Fruit fly (Drosophila melanogaster) whole organism, prepupa: ENCODE measurements around the gene CG9512.
A peak's percentile ranks its signal among the peaks of the same experiment; 100 is the strongest.

ENCODE experiments used
- CG10631 ChIP-seq: fragments of 200-800 bp; sonication (Bioruptor generic); optimal IDR thresholded peaks from 2 replicates; lab custom pipeline; 2016; ENCODE audit warnings: missing biosample characterization, missing genetic modification characterization
- CG10669 ChIP-seq: fragments of 200-800 bp; sonication (Bioruptor generic); optimal IDR thresholded peaks from 3 replicates; lab custom pipeline; 2018; ENCODE audit warnings: missing biosample characterization, mild to moderate bottlenecking, missing genetic modification characterization, moderate library complexity
- CG11762 ChIP-seq: fragments of 200-800 bp; sonication (Bioruptor generic); optimal IDR thresholded peaks from 3 replicates; lab custom pipeline; 2016; ENCODE audit warnings: missing biosample characterization, missing genetic modification characterization; ENCODE audit not compliant: insufficient read depth
- CG11902 ChIP-seq: fragments of 200-800 bp; sonication (Bioruptor generic); optimal IDR thresholded peaks from 3 replicates; lab custom pipeline; 2016; ENCODE audit warnings: missing biosample characterization, missing genetic modification characterization
- CG15336 ChIP-seq: fragments of 200-800 bp; sonication (Bioruptor generic); IDR thresholded peaks from 2 replicates; pipeline ENCODE4 v1.3.6; 2022; ENCODE audit warnings: missing biosample characterization, missing genetic modification characterization
- CG1621 ChIP-seq: fragments of 200-800 bp; sonication (Bioruptor generic); optimal IDR thresholded peaks from 3 replicates; lab custom pipeline; 2018; ENCODE audit warnings: missing biosample characterization, mild to moderate bottlenecking, missing genetic modification characterization
- CG16779 ChIP-seq: fragments of 200-800 bp; sonication (Bioruptor generic); optimal IDR thresholded peaks from 3 replicates; lab custom pipeline; 2017; ENCODE audit warnings: missing biosample characterization, mild to moderate bottlenecking, missing genetic modification characterization
- CG3032 ChIP-seq: fragments of 200-800 bp; optimal IDR thresholded peaks from 2 replicates; lab custom pipeline; 2019; ENCODE audit warnings: missing biosample characterization, mild to moderate bottlenecking, missing genetic modification characterization, moderate library complexity
- CG31627 ChIP-seq: fragments of 200-800 bp; sonication (Bioruptor generic); optimal IDR thresholded peaks from 3 replicates; lab custom pipeline; 2016; ENCODE audit warnings: missing biosample characterization, missing genetic modification characterization
- CG32006 ChIP-seq: fragments of 200-800 bp; sonication (Bioruptor generic); optimal IDR thresholded peaks from 3 replicates; lab custom pipeline; 2017; ENCODE audit warnings: missing biosample characterization, mild to moderate bottlenecking, missing genetic modification characterization
- CG3919 ChIP-seq: fragments of 200-800 bp; sonication (Bioruptor generic); optimal IDR thresholded peaks from 3 replicates; lab custom pipeline; 2016; ENCODE audit warnings: missing biosample characterization, missing genetic modification characterization
- CG4318 ChIP-seq: fragments of 200-800 bp; sonication (Bioruptor generic); optimal IDR thresholded peaks from 3 replicates; lab custom pipeline; 2017; ENCODE audit warnings: missing biosample characterization, mild to moderate bottlenecking, missing genetic modification characterization
- CG6163 ChIP-seq: fragments of 200-800 bp; sonication (Bioruptor generic); IDR thresholded peaks from 3 replicates; pipeline ENCODE4 v1.3.6; 2022; ENCODE audit warnings: missing biosample characterization, missing genetic modification characterization
- CG6276 ChIP-seq: fragments of 200-800 bp; sonication (Bioruptor generic); optimal IDR thresholded peaks from 2 replicates; lab custom pipeline; 2017; ENCODE audit warnings: missing biosample characterization, mild to moderate bottlenecking, missing genetic modification characterization
- CG6792 ChIP-seq: fragments of 200-800 bp; sonication (Bioruptor generic); optimal IDR thresholded peaks from 3 replicates; lab custom pipeline; 2016; ENCODE audit warnings: missing biosample characterization, missing genetic modification characterization
- CG6808 ChIP-seq: fragments of 200-800 bp; sonication (Bioruptor generic); optimal IDR thresholded peaks from 3 replicates; lab custom pipeline; 2017; ENCODE audit warnings: missing biosample characterization, missing genetic modification characterization, mild to moderate bottlenecking, moderate library complexity, missing genetic modification reagents
- CG6854 ChIP-seq: fragments of 200-800 bp; sonication (Bioruptor generic); optimal IDR thresholded peaks from 2 replicates; lab custom pipeline; 2017; ENCODE audit warnings: missing biosample characterization, mild to moderate bottlenecking, missing genetic modification characterization
- CG8119 ChIP-seq: fragments of 200-800 bp; sonication (Bioruptor generic); IDR thresholded peaks from 3 replicates; pipeline ENCODE4 v1.3.6; 2022; ENCODE audit warnings: missing biosample characterization, missing genetic modification characterization
- CG8632 ChIP-seq: fragments of 200-800 bp; sonication (Bioruptor generic); optimal IDR thresholded peaks from 3 replicates; lab custom pipeline; 2016; ENCODE audit warnings: missing biosample characterization, missing genetic modification characterization
- CG9139 ChIP-seq: fragments of 200-800 bp; sonication (Bioruptor generic); optimal IDR thresholded peaks from 3 replicates; lab custom pipeline; 2017; ENCODE audit warnings: missing biosample characterization, mild to moderate bottlenecking, missing genetic modification characterization
- Eip75B ChIP-seq: fragments of 200-800 bp; sonication (Bioruptor generic); optimal IDR thresholded peaks from 3 replicates; lab custom pipeline; 2016; ENCODE audit warnings: missing biosample characterization, missing genetic modification characterization
- Eip78C ChIP-seq: fragments of 200-800 bp; sonication (Bioruptor generic); peaks from one replicate; lab custom pipeline; 2016; ENCODE audit warnings: missing biosample characterization, missing genetic modification characterization
- Eip93F ChIP-seq: fragments of 200-800 bp; sonication (Bioruptor generic); optimal IDR thresholded peaks from 2 replicates; lab custom pipeline; 2016; ENCODE audit warnings: missing biosample characterization, mild to moderate bottlenecking, missing genetic modification characterization
- Ets21C ChIP-seq: fragments of 200-800 bp; sonication (Bioruptor generic); optimal IDR thresholded peaks from 3 replicates; lab custom pipeline; 2016; ENCODE audit warnings: missing biosample characterization, missing genetic modification characterization
- Gug ChIP-seq: fragments of 200-800 bp; sonication (Bioruptor generic); IDR thresholded peaks from 2 replicates; pipeline ENCODE4 v1.3.6; 2022; ENCODE audit warnings: missing biosample characterization, missing genetic modification characterization
- Hr39 ChIP-seq: fragments of 200-800 bp; sonication (Bioruptor generic); optimal IDR thresholded peaks from 2 replicates; lab custom pipeline; 2016; ENCODE audit warnings: missing biosample characterization, missing genetic modification characterization
- Hr4 ChIP-seq: fragments of 200-800 bp; sonication (Bioruptor generic); optimal IDR thresholded peaks from 3 replicates; lab custom pipeline; 2016; ENCODE audit warnings: missing biosample characterization, missing genetic modification characterization
- Lpt ChIP-seq: fragments of 200-800 bp; sonication (Bioruptor generic); optimal IDR thresholded peaks from 3 replicates; lab custom pipeline; 2016; ENCODE audit warnings: missing biosample characterization, missing genetic modification characterization
- Met ChIP-seq: fragments of 200-800 bp; sonication (Bioruptor generic); optimal IDR thresholded peaks from 3 replicates; lab custom pipeline; 2016; ENCODE audit warnings: missing biosample characterization, missing genetic modification characterization
- OdsH ChIP-seq: fragments of 200-800 bp; sonication (Bioruptor generic); optimal IDR thresholded peaks from 3 replicates; lab custom pipeline; 2016; ENCODE audit warnings: missing biosample characterization, missing genetic modification characterization
- Sox14 ChIP-seq: fragments of 200-800 bp; sonication (Bioruptor generic); optimal IDR thresholded peaks from 3 replicates; lab custom pipeline; 2016; ENCODE audit warnings: missing biosample characterization, missing genetic modification characterization
- Sox15 ChIP-seq: fragments of 200-800 bp; sonication (Bioruptor generic); optimal IDR thresholded peaks from 3 replicates; lab custom pipeline; 2016; ENCODE audit warnings: missing biosample characterization, missing genetic modification characterization
- acj6 ChIP-seq: fragments of 200-800 bp; sonication (Bioruptor generic); optimal IDR thresholded peaks from 3 replicates; lab custom pipeline; 2016; ENCODE audit warnings: missing biosample characterization, missing genetic modification characterization
- eg ChIP-seq: fragments of 200-800 bp; sonication (Bioruptor generic); IDR thresholded peaks from 3 replicates; pipeline ENCODE4 v1.3.6; 2022; ENCODE audit warnings: missing biosample characterization, missing genetic modification characterization
- esn ChIP-seq: fragments of 200-800 bp; sonication (Bioruptor generic); optimal IDR thresholded peaks from 2 replicates; lab custom pipeline; 2016; ENCODE audit warnings: missing biosample characterization, mild to moderate bottlenecking, missing genetic modification characterization, moderate library complexity
- fd59A ChIP-seq: fragments of 200-800 bp; sonication (Bioruptor generic); optimal IDR thresholded peaks from 2 replicates; lab custom pipeline; 2017; ENCODE audit warnings: missing biosample characterization, mild to moderate bottlenecking, missing genetic modification characterization, missing genetic modification reagents
- fd85E ChIP-seq: fragments of 200-800 bp; sonication (Bioruptor generic); optimal IDR thresholded peaks from 3 replicates; lab custom pipeline; 2016; ENCODE audit warnings: missing biosample characterization, missing genetic modification characterization
- lz ChIP-seq: fragments of 200-800 bp; sonication (Bioruptor generic); optimal IDR thresholded peaks from 3 replicates; lab custom pipeline; 2016; ENCODE audit warnings: missing biosample characterization, missing genetic modification characterization
- net ChIP-seq: fragments of 200-800 bp; sonication (Bioruptor generic); optimal IDR thresholded peaks from 3 replicates; lab custom pipeline; 2016; ENCODE audit warnings: missing biosample characterization, missing genetic modification characterization
- pdm3 ChIP-seq: fragments of 200-800 bp; sonication (Bioruptor generic); optimal IDR thresholded peaks from 3 replicates; lab custom pipeline; 2016; ENCODE audit warnings: missing biosample characterization, missing genetic modification characterization
- salr ChIP-seq, 2 experiments: fragments of 200-800 bp; sonication (Bioruptor generic); optimal IDR thresholded peaks; 3 replicates each; lab custom pipeline; 2016 to 2018; ENCODE audit warnings: missing biosample characterization in 2 of 2, missing genetic modification characterization in 2 of 2, mild to moderate bottlenecking in 1 of 2
- spab ChIP-seq: fragments of 200-800 bp; sonication (Bioruptor generic); optimal IDR thresholded peaks from 2 replicates; lab custom pipeline; 2017; ENCODE audit warnings: missing biosample characterization, mild to moderate bottlenecking, missing genetic modification characterization, missing genetic modification reagents
- svp ChIP-seq: fragments of 200-800 bp; sonication (Bioruptor generic); peaks from one replicate; lab custom pipeline; 2016; ENCODE audit warnings: missing biosample characterization, missing genetic modification characterization
- topi ChIP-seq: fragments of 200-800 bp; sonication (Bioruptor generic); optimal IDR thresholded peaks from 3 replicates; lab custom pipeline; 2016; ENCODE audit warnings: missing biosample characterization, missing genetic modification characterization
- vri ChIP-seq: fragments of 200-800 bp; sonication (Bioruptor generic); optimal IDR thresholded peaks from 3 replicates; lab custom pipeline; 2016; ENCODE audit warnings: missing biosample characterization, mild to moderate bottlenecking, missing genetic modification characterization

Gene CG9512

dm6 chrX:14896310-14896709 is 9.0 kb downstream of the CG9512 start:
- no peak for TF ChIP-seq CG4318 (GFP tag; lab: Kevin White, UChicago)
- no peak for TF ChIP-seq CG10631 (GFP tag; lab: Kevin White, UChicago)
- no peak for TF ChIP-seq Sox14 (GFP tag; lab: Kevin White, UChicago)
- 0 out of 3 replicates have a peak, but pooled peaks have one; percentile 19 for TF ChIP-seq eg (GFP tag; lab: Robert Waterston, UW)
- no peak for TF ChIP-seq Eip93F
- no peak for TF ChIP-seq CG8119 (GFP tag; lab: Robert Waterston, UW)
- no peak for TF ChIP-seq CG1621
- no peak for TF ChIP-seq Sox15 (GFP tag; lab: Kevin White, UChicago)
- no peak for TF ChIP-seq Lpt
- peak; percentile 61 for TF ChIP-seq Hr4 (GFP tag; lab: Kevin White, UChicago)
- TF ChIP-seq CG6276 (GFP tag; lab: Kevin White, UChicago): peak; percentile 39
- TF ChIP-seq vri (GFP tag; lab: Kevin White, UChicago): no peak
- no peak for TF ChIP-seq fd59A (GFP tag; lab: Kevin White, UChicago)
- no peak for TF ChIP-seq CG6792
- TF ChIP-seq acj6 (GFP tag; lab: Kevin White, UChicago): no peak
- no peak for TF ChIP-seq CG9139 (GFP tag; lab: Kevin White, UChicago)
- TF ChIP-seq CG3919 (GFP tag; lab: Kevin White, UChicago): no peak
- no peak for TF ChIP-seq CG11762 (GFP tag; lab: Kevin White, UChicago)
- TF ChIP-seq fd85E (GFP tag; lab: Kevin White, UChicago): no peak
- peak; percentile 57 for TF ChIP-seq CG32006 (GFP tag; lab: Kevin White, UChicago)
- peak; percentile 32; the same call in 1 of the 2 replicates for TF ChIP-seq CG15336 (GFP tag; lab: Robert Waterston, UW)
- TF ChIP-seq Eip78C (GFP tag; lab: Kevin White, UChicago): peak; percentile 68
- no peak for TF ChIP-seq CG10669
- TF ChIP-seq lz (GFP tag; lab: Kevin White, UChicago): no peak
- TF ChIP-seq, all 60 proteins: peak for 6

dm6 chrX:14893872-14894271 is 11.5 kb downstream of the CG9512 start:
- TF ChIP-seq CG3032 (tag; lab: Kevin White, UChicago): no peak
- TF ChIP-seq Sox14 (GFP tag; lab: Kevin White, UChicago): no peak
- no peak for TF ChIP-seq CG16779 (tag; lab: Kevin White, UChicago)
- TF ChIP-seq Hr4 (GFP tag; lab: Kevin White, UChicago): no peak
- TF ChIP-seq Eip78C (GFP tag; lab: Kevin White, UChicago): no peak
- TF ChIP-seq CG15336 (GFP tag; lab: Robert Waterston, UW): no peak
- TF ChIP-seq, all 60 proteins: peak for 0

DNA sequence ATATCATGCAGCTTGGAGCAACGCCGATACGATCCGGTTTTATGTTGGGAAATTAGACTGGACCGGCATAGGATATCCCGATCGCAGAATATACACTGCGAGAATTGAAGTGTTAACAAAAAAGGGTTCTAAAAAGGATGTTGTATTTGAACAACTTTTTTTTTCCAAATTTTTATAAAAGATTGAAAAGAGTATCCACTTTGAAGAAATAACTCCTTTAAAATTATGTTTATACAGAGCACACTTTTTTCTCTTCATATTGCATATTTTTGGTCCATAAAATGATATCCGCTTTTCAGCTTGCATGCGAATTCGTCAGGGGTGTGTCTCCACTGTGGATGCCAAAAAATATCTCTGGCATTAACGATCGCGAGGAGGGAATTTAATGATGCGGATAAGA is 13.0 kb downstream of the CG9512 start:
- TF ChIP-seq fd59A (GFP tag; lab: Kevin White, UChicago) (no peak), CG15336 (GFP tag; lab: Robert Waterston, UW) (peak; percentile 69), Eip75B (peak; percentile 3), pdm3 (GFP tag; lab: Kevin White, UChicago) (peak; percentile 56), fd85E (GFP tag; lab: Kevin White, UChicago) (no peak), Hr39 (GFP tag; lab: Kevin White, UChicago) (peak; percentile 42), Ets21C (GFP tag; lab: Kevin White, UChicago) (peak; percentile 18), OdsH (GFP tag; lab: Kevin White, UChicago) (peak; percentile 32), Met (GFP tag; lab: Kevin White, UChicago) (no peak), Eip93F (no peak), CG6808 (no peak), CG8632 (GFP tag; lab: Kevin White, UChicago) (peak; percentile 12), CG32006 (GFP tag; lab: Kevin White, UChicago) (peak; percentile 47), Sox15 (GFP tag; lab: Kevin White, UChicago) (no peak), CG6854 (GFP tag; lab: Kevin White, UChicago) (no peak), topi (GFP tag; lab: Kevin White, UChicago) (peak; percentile 16), Lpt (no peak), CG10631 (GFP tag; lab: Kevin White, UChicago) (peak; percentile 12), lz (GFP tag; lab: Kevin White, UChicago) (no peak), Eip78C (GFP tag; lab: Kevin White, UChicago) (peak; percentile 94), CG6163 (peak; percentile 52; the same call in 1 of the 3 replicates), svp (GFP tag; lab: Kevin White, UChicago) (peak; percentile 83), CG1621 (no peak), esn (GFP tag; lab: Kevin White, UChicago) (peak; percentile 30), net (no peak), CG11762 (GFP tag; lab: Kevin White, UChicago) (no peak), CG10669 (no peak), salr (GFP tag; optimal IDR thresholded peaks at IDR 0.05; lab: Kevin White, UChicago) (no peak), Gug (GFP tag; lab: Robert Waterston, UW) (0 out of 2 replicates have a peak, but pooled peaks have one; percentile 12), vri (GFP tag; lab: Kevin White, UChicago) (no peak), spab (no peak), CG3919 (GFP tag; lab: Kevin White, UChicago) (peak; percentile 30), Sox14 (GFP tag; lab: Kevin White, UChicago) (no peak), CG11902 (GFP tag; lab: Kevin White, UChicago) (peak; percentile 20), CG31627 (GFP tag; lab: Kevin White, UChicago) (peak; percentile 1), CG4318 (GFP tag; lab: Kevin White, UChicago) (peak; percentile 20)
